Fruit fly (Drosophila melanogaster) whole organism, embryonic: ENCODE results near the gene CG14971.

Experiments
- Adf1 ChIP-seq: fragments of 200-800 bp; sonication (Bioruptor generic); IDR thresholded peaks from 2 replicates; pipeline ENCODE4 v1.3.6; 2022; ENCODE audit warnings: missing biosample characterization, missing genetic modification characterization
- Atf3 ChIP-seq: fragments of 200-800 bp; sonication (Bioruptor generic); optimal IDR thresholded peaks from 3 replicates; lab custom pipeline; 2016; ENCODE audit warnings: missing biosample characterization, missing genetic modification characterization
- CG11560 ChIP-seq: fragments of 200-800 bp; sonication (Bioruptor generic); IDR thresholded peaks from 3 replicates; pipeline ENCODE4 v1.3.6; 2022; ENCODE audit warnings: missing biosample characterization, missing genetic modification characterization
- CG12071 ChIP-seq: fragments of 200-800 bp; sonication (Bioruptor generic); optimal IDR thresholded peaks from 3 replicates; lab custom pipeline; 2018; ENCODE audit warnings: missing biosample characterization, mild to moderate bottlenecking, missing genetic modification characterization
- CG12219 ChIP-seq: fragments of 200-800 bp; sonication (Bioruptor generic); optimal IDR thresholded peaks from 3 replicates; lab custom pipeline; 2018; ENCODE audit warnings: missing biosample characterization, mild to moderate bottlenecking, missing genetic modification characterization
- CG12391 ChIP-seq: fragments of 200-800 bp; sonication (Bioruptor generic); optimal IDR thresholded peaks from 3 replicates; lab custom pipeline; 2018; ENCODE audit warnings: missing biosample characterization, mild to moderate bottlenecking, missing genetic modification characterization, moderate library complexity
- CG13624 ChIP-seq: fragments of 200-800 bp; sonication (Bioruptor generic); optimal IDR thresholded peaks from 2 replicates; lab custom pipeline; 2016; ENCODE audit warnings: missing biosample characterization, missing genetic modification characterization
- CG16815 ChIP-seq: fragments of 200-800 bp; sonication (Bioruptor generic); optimal IDR thresholded peaks from 3 replicates; lab custom pipeline; 2017; ENCODE audit warnings: missing biosample characterization, mild to moderate bottlenecking, missing genetic modification characterization
- CG17802 ChIP-seq: fragments of 200-800 bp; sonication (Bioruptor generic); optimal IDR thresholded peaks from 2 replicates; lab custom pipeline; 2018; ENCODE audit warnings: missing biosample characterization, mild to moderate bottlenecking, missing genetic modification characterization, moderate library complexity
- CG2202 ChIP-seq: fragments of 200-800 bp; sonication (Bioruptor generic); optimal IDR thresholded peaks from 2 replicates; lab custom pipeline; 2018; ENCODE audit warnings: missing biosample characterization, mild to moderate bottlenecking, missing genetic modification characterization
- CG2875 ChIP-seq: fragments of 200-800 bp; sonication (Bioruptor generic); optimal IDR thresholded peaks from 2 replicates; lab custom pipeline; 2017; ENCODE audit warnings: missing biosample characterization, mild to moderate bottlenecking, missing genetic modification characterization, missing genetic modification reagents
- CG31224 ChIP-seq: fragments of 200-800 bp; sonication (Bioruptor generic); IDR thresholded peaks from 2 replicates; pipeline ENCODE4 v1.3.6; 2022; ENCODE audit warnings: missing biosample characterization, missing genetic modification characterization
- CG3163 ChIP-seq: fragments of 200-800 bp; sonication (Bioruptor generic); optimal IDR thresholded peaks from 3 replicates; lab custom pipeline; 2016; ENCODE audit warnings: missing biosample characterization, missing genetic modification characterization
- CG4360 ChIP-seq: fragments of 200-800 bp; sonication (Bioruptor generic); IDR thresholded peaks from 2 replicates; pipeline ENCODE4 v1.3.6; 2022; ENCODE audit warnings: missing biosample characterization, missing genetic modification characterization
- CG4820 ChIP-seq: fragments of 200-800 bp; sonication (Bioruptor generic); optimal IDR thresholded peaks from 3 replicates; lab custom pipeline; 2016; ENCODE audit warnings: missing biosample characterization, missing genetic modification characterization
- CG7556 ChIP-seq: fragments of 200-800 bp; sonication (Bioruptor generic); optimal IDR thresholded peaks from 2 replicates; lab custom pipeline; 2017; ENCODE audit warnings: missing biosample characterization, mild to moderate bottlenecking, missing genetic modification characterization
- CG7786 ChIP-seq: fragments of 200-800 bp; sonication (Bioruptor generic); optimal IDR thresholded peaks from 2 replicates; lab custom pipeline; 2016; ENCODE audit warnings: missing biosample characterization, missing genetic modification characterization
- CG9817 ChIP-seq: fragments of 200-800 bp; sonication (Bioruptor generic); optimal IDR thresholded peaks from 2 replicates; lab custom pipeline; 2018; ENCODE audit warnings: missing biosample characterization, mild to moderate bottlenecking, missing genetic modification characterization, moderate library complexity
- Hr3 ChIP-seq: fragments of 200-800 bp; sonication (Bioruptor generic); optimal IDR thresholded peaks from 3 replicates; lab custom pipeline; 2016; ENCODE audit warnings: missing biosample characterization, missing genetic modification characterization
- Nf-YC ChIP-seq: fragments of 200-800 bp; optimal IDR thresholded peaks from 3 replicates; lab custom pipeline; 2019; ENCODE audit warnings: missing biosample characterization, mild to moderate bottlenecking, missing genetic modification characterization, moderate library complexity
- Poxn ChIP-seq: fragments of 200-800 bp; sonication (Bioruptor generic); IDR thresholded peaks from 2 replicates; pipeline ENCODE4 v1.3.6; 2022; ENCODE audit warnings: missing biosample characterization, missing genetic modification characterization
- Ravus ChIP-seq: fragments of 200-800 bp; sonication (Bioruptor generic); IDR thresholded peaks from 2 replicates; pipeline ENCODE4 v1.3.6; 2022; ENCODE audit warnings: missing biosample characterization, missing genetic modification characterization
- Sry-β ChIP-seq: fragments of 200-800 bp; sonication (Bioruptor generic); optimal IDR thresholded peaks from 2 replicates; lab custom pipeline; 2018; ENCODE audit warnings: missing biosample characterization, mild to moderate bottlenecking, missing genetic modification characterization, moderate library complexity
- Stat92E ChIP-seq, 3 experiments: fragments of >200 bp in 2 of 3; fragments of 200-800 bp in 1 of 3; sonication (Bioruptor generic) in 1 of 3; optimal IDR thresholded peaks; 2 replicates each; lab custom pipeline; 2017 to 2019; ENCODE audit warnings: missing biosample characterization in 3 of 3, missing genetic modification characterization in 3 of 3, mild to moderate bottlenecking in 1 of 3, moderate library complexity in 1 of 3
- Xbp1 ChIP-seq: fragments of 200-800 bp; sonication (Bioruptor generic); optimal IDR thresholded peaks from 3 replicates; lab custom pipeline; 2016; ENCODE audit warnings: missing biosample characterization, mild to moderate bottlenecking, missing genetic modification characterization
- br ChIP-seq: fragments of >200 bp; optimal IDR thresholded peaks from 2 replicates; lab custom pipeline; 2017
- cas ChIP-seq: fragments of 200-800 bp; sonication (Bioruptor generic); IDR thresholded peaks from 2 replicates; pipeline ENCODE4 v1.3.6; 2022; ENCODE audit warnings: missing biosample characterization, missing genetic modification characterization
- cato ChIP-seq: fragments of 200-800 bp; sonication (Bioruptor generic); optimal IDR thresholded peaks from 2 replicates; lab custom pipeline; 2016; ENCODE audit warnings: missing biosample characterization, missing genetic modification characterization, borderline replicate concordance
- ci ChIP-seq: fragments of 200-800 bp; sonication (Bioruptor generic); IDR thresholded peaks from 3 replicates; pipeline ENCODE4 v1.3.6; 2022; ENCODE audit warnings: missing biosample characterization, missing genetic modification characterization
- dan ChIP-seq: fragments of 200-800 bp; sonication (Bioruptor generic); IDR thresholded peaks from 2 replicates; pipeline ENCODE4 v1.3.6; 2022; ENCODE audit warnings: missing biosample characterization, missing genetic modification characterization
- disco-r ChIP-seq: fragments of 200-800 bp; sonication (Bioruptor generic); optimal IDR thresholded peaks from 2 replicates; lab custom pipeline; 2016; ENCODE audit warnings: missing biosample characterization, missing genetic modification characterization
- fd3F ChIP-seq: fragments of 200-800 bp; sonication (Bioruptor generic); optimal IDR thresholded peaks from 2 replicates; lab custom pipeline; 2018; ENCODE audit warnings: missing biosample characterization, mild to moderate bottlenecking, missing genetic modification characterization, moderate library complexity
- gce ChIP-seq: fragments of 200-800 bp; sonication (Bioruptor generic); IDR thresholded peaks from 3 replicates; pipeline ENCODE4 v1.3.6; 2022; ENCODE audit warnings: missing biosample characterization, missing genetic modification characterization
- ham ChIP-seq: fragments of 200-800 bp; sonication (Bioruptor generic); IDR thresholded peaks from 2 replicates; pipeline ENCODE4 v1.3.6; 2022; ENCODE audit warnings: missing biosample characterization, missing genetic modification characterization
- hkb ChIP-seq, 2 experiments: fragments of 200-800 bp in 1 of 2; fragments of >200 bp in 1 of 2; sonication (Bioruptor generic) in 1 of 2; IDR thresholded peaks in 1 of 2; optimal IDR thresholded peaks in 1 of 2; 2 replicates each; pipeline versions ENCODE4 v1.3.6 to Lab custom; 2017 to 2022; ENCODE audit warnings: missing biosample characterization in 1 of 2, missing genetic modification characterization in 1 of 2
- jumu ChIP-seq: fragments of 200-800 bp; sonication (Bioruptor generic); optimal IDR thresholded peaks from 3 replicates; lab custom pipeline; 2016; ENCODE audit warnings: missing biosample characterization, missing genetic modification characterization
- lab ChIP-seq: fragments of 200-800 bp; sonication (Bioruptor generic); optimal IDR thresholded peaks from 3 replicates; lab custom pipeline; 2017; ENCODE audit warnings: missing biosample characterization, missing genetic modification characterization, mild to moderate bottlenecking, moderate library complexity, missing genetic modification reagents
- lbe ChIP-seq: fragments of 200-800 bp; sonication (Bioruptor generic); optimal IDR thresholded peaks from 2 replicates; lab custom pipeline; 2016; ENCODE audit warnings: missing biosample characterization, mild to moderate bottlenecking, missing genetic modification characterization
- luna ChIP-seq: fragments of 200-800 bp; sonication (Bioruptor generic); optimal IDR thresholded peaks from 2 replicates; lab custom pipeline; 2016; ENCODE audit warnings: missing biosample characterization, missing genetic modification characterization
- pnt ChIP-seq: fragments of 200-800 bp; sonication (Bioruptor generic); optimal IDR thresholded peaks from 3 replicates; lab custom pipeline; 2016; ENCODE audit warnings: missing biosample characterization, missing genetic modification characterization
- pum ChIP-seq: fragments of 200-800 bp; sonication (Bioruptor generic); optimal IDR thresholded peaks from 2 replicates; lab custom pipeline; 2016; ENCODE audit warnings: missing biosample characterization, missing genetic modification characterization
- ranshi ChIP-seq: fragments of 200-800 bp; sonication (Bioruptor generic); IDR thresholded peaks from 2 replicates; pipeline ENCODE4 v1.3.6; 2022; ENCODE audit warnings: missing biosample characterization, missing genetic modification characterization
- rib ChIP-seq: fragments of 200-800 bp; sonication (Bioruptor generic); IDR thresholded peaks from 2 replicates; pipeline ENCODE4 v1.3.6; 2022; ENCODE audit warnings: missing biosample characterization, missing genetic modification characterization
- sd ChIP-seq: fragments of 200-800 bp; sonication (Bioruptor generic); optimal IDR thresholded peaks from 3 replicates; lab custom pipeline; 2018; ENCODE audit warnings: missing biosample characterization, mild to moderate bottlenecking, missing genetic modification characterization, moderate library complexity
- sima ChIP-seq: fragments of 200-800 bp; sonication (Bioruptor generic); optimal IDR thresholded peaks from 2 replicates; lab custom pipeline; 2016; ENCODE audit warnings: missing biosample characterization, missing genetic modification characterization
- tll ChIP-seq, 2 experiments: fragments of 200-800 bp in 1 of 2; fragments of >200 bp in 1 of 2; sonication (Bioruptor generic) in 1 of 2; optimal IDR thresholded peaks; 2 replicates each; lab custom pipeline; 2017 to 2019; ENCODE audit warnings: missing biosample characterization in 2 of 2, missing genetic modification characterization in 2 of 2, mild to moderate bottlenecking in 1 of 2, moderate library complexity in 1 of 2
- twi ChIP-seq: fragments of 200-800 bp; optimal IDR thresholded peaks from 2 replicates; lab custom pipeline; 2019; ENCODE audit warnings: missing biosample characterization, mild to moderate bottlenecking, missing genetic modification characterization, moderate library complexity
- vfl ChIP-seq: fragments of 200-800 bp; sonication (Bioruptor generic); optimal IDR thresholded peaks from 2 replicates; lab custom pipeline; 2016; ENCODE audit warnings: missing biosample characterization, missing genetic modification characterization
- wek ChIP-seq: fragments of 200-800 bp; sonication (Bioruptor generic); optimal IDR thresholded peaks from 3 replicates; lab custom pipeline; 2018; ENCODE audit warnings: missing biosample characterization, mild to moderate bottlenecking, missing genetic modification characterization, moderate library complexity

The CG14971 gene

DNA sequence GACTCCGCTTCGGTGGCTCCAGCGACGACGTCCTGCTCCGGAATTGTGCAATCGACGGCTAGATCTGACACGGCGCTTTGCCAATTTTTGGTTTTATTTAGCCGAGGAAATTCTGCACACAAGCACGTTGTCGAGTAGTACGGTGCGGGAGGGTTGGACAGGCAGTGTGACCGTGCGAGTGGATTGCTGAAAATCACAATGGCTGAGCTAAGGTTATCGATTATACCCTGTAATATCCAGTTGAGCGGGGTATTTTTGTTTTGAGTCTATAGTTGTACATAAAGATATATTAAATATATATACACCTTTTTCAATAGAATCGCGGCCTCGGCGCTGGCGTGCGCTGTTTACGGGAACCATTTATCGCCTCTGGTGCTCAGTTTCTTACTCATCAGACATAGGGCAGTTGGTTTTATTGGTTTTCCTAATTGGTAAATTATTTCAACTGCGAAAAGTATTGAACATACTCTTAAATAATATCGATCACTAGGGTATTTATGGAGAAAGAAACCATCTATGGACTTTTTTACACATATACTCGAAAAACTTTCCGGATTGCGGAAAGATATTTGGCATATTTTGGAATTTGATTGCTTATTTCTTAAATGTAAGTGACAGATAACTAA, 10.6 kb downstream of the CG14971 start, which contains the start of gene eIF5B (continued):
- TF ChIP-seq CG7786 (GFP tag; lab: Kevin White, UChicago) (peak; percentile 48), CG31224 (GFP tag; lab: Robert Waterston, UW) (peak; percentile 75), Poxn (peak; percentile 47; the same call in 1 of the 2 replicates), cato (GFP tag; lab: Kevin White, UChicago) (peak; percentile 57), twi (tag; lab: Kevin White, UChicago) (peak; percentile 70), gce (GFP tag; lab: Robert Waterston, UW) (peak; percentile 56; the same call in 1 of the 3 replicates), wek (GFP tag; lab: Kevin White, UChicago) (peak; percentile 3), CG11560 (tag; lab: Robert Waterston, UW) (peak; percentile 70), sd (tag; lab: Kevin White, UChicago) (no peak), CG4360 (GFP tag; lab: Robert Waterston, UW) (no peak), sima (no peak), br (lab: Kevin White, UChicago) (no peak), CG9817 (tag; lab: Kevin White, UChicago) (peak; percentile 76), CG12219 (GFP tag; lab: Kevin White, UChicago) (peak; percentile 74), Atf3 (peak; percentile 27), tll (GFP tag; optimal IDR thresholded peaks at IDR 0.05; lab: Kevin White, UChicago) (no peak), fd3F (GFP tag; lab: Kevin White, UChicago) (peak; percentile 67), CG3163 (no peak), ci (GFP tag; lab: Robert Waterston, UW) (peak; percentile 87), Hr3 (GFP tag; lab: Kevin White, UChicago) (peak; percentile 83), disco-r (GFP tag; lab: Kevin White, UChicago) (peak; percentile 24), lab (GFP tag; lab: Kevin White, UChicago) (peak; percentile 76), CG2875 (GFP tag; lab: Kevin White, UChicago) (peak; percentile 41), cas (GFP tag; lab: Robert Waterston, UW) (peak; percentile 74), CG7556 (GFP tag; lab: Kevin White, UChicago) (peak; percentile 60), Stat92E (GFP tag; optimal IDR thresholded peaks at IDR 0.05; lab: Kevin White, UChicago) (peak in 1 of 3 experiments; percentile 58), CG17802 (tag; lab: Kevin White, UChicago) (peak; percentile 34), vfl (GFP tag; lab: Kevin White, UChicago) (peak; percentile 50), pnt (GFP tag; lab: Kevin White, UChicago) (peak; percentile 58), Adf1 (GFP tag; lab: Robert Waterston, UW) (peak; percentile 57), lbe (GFP tag; lab: Kevin White, UChicago) (peak; percentile 15), jumu (no peak), Ravus (GFP tag; lab: Robert Waterston, UW) (peak; percentile 53), dan (GFP tag; lab: Robert Waterston, UW) (peak; percentile 58; the same call in 1 of the 2 replicates), CG4820 (GFP tag; lab: Kevin White, UChicago) (peak; percentile 66), ham (0 out of 2 replicates have a peak, but pooled peaks have one; percentile 11), luna (GFP tag; lab: Kevin White, UChicago) (no peak), rib (peak; percentile 65), Xbp1 (GFP tag; lab: Kevin White, UChicago) (peak; percentile 89), Sry-β (peak; percentile 1), CG16815 (GFP tag; lab: Kevin White, UChicago) (peak; percentile 82), pum (GFP tag; lab: Kevin White, UChicago) (peak; percentile 54), CG13624 (peak; percentile 40), CG12391 (tag; lab: Kevin White, UChicago) (peak; percentile 80), ranshi (GFP tag; lab: Robert Waterston, UW) (peak; percentile 79), Nf-YC (no peak), hkb (optimal IDR thresholded peaks at IDR 0.05; lab: Kevin White, UChicago) (no peak), hkb (GFP tag; IDR thresholded peaks at IDR 0.05; lab: Robert Waterston, UW) (peak; percentile 83), CG2202 (peak; percentile 49), CG12071 (peak; percentile 7)
